Fruit fly (Drosophila melanogaster) whole organism, pupa: Measurements from ENCODE around the gene CG32086.

ENCODE experiments used
- CG10348 ChIP-seq: fragments of 200-800 bp; sonication (Bioruptor generic); IDR thresholded peaks from 2 replicates; pipeline ENCODE4 v1.3.6; 2022; ENCODE audit warnings: missing biosample characterization, missing genetic modification characterization
- CG12605 ChIP-seq: fragments of 200-800 bp; sonication (Bioruptor generic); IDR thresholded peaks from 2 replicates; pipeline ENCODE4 v1.3.6; 2022; ENCODE audit warnings: missing biosample characterization, missing genetic modification characterization
- CG13204 ChIP-seq: fragments of 200-800 bp; sonication (Bioruptor generic); optimal IDR thresholded peaks from 2 replicates; lab custom pipeline; 2018; ENCODE audit warnings: missing biosample characterization, mild to moderate bottlenecking, missing genetic modification characterization, moderate library complexity
- CG14655 ChIP-seq: fragments of 200-800 bp; sonication (Bioruptor generic); optimal IDR thresholded peaks from 3 replicates; lab custom pipeline; 2017; ENCODE audit warnings: mild to moderate bottlenecking, missing biosample characterization, missing genetic modification reagents, missing genetic modification characterization
- CG15710 ChIP-seq: fragments of 200-800 bp; sonication (Bioruptor generic); optimal IDR thresholded peaks from 2 replicates; lab custom pipeline; 2018; ENCODE audit warnings: missing biosample characterization, mild to moderate bottlenecking, missing genetic modification characterization, moderate library complexity
- CG17806 ChIP-seq: fragments of 200-800 bp; sonication (Bioruptor generic); optimal IDR thresholded peaks from 2 replicates; lab custom pipeline; 2018; ENCODE audit warnings: missing biosample characterization, mild to moderate bottlenecking, missing genetic modification characterization, moderate library complexity
- CG32121 ChIP-seq: fragments of 200-800 bp; sonication (Bioruptor generic); IDR thresholded peaks from 2 replicates; pipeline ENCODE4 v1.3.6; 2022; ENCODE audit warnings: missing biosample characterization, missing genetic modification characterization
- CG34367 ChIP-seq: fragments of 200-800 bp; sonication (Bioruptor generic); optimal IDR thresholded peaks from 2 replicates; lab custom pipeline; 2018; ENCODE audit warnings: missing biosample characterization, mild to moderate bottlenecking, missing genetic modification characterization
- CG4496 ChIP-seq: fragments of 200-800 bp; sonication (Bioruptor generic); IDR thresholded peaks from 3 replicates; pipeline ENCODE4 v1.3.6; 2022; ENCODE audit warnings: missing biosample characterization, missing genetic modification characterization
- CG8159 ChIP-seq: fragments of 200-800 bp; sonication (Bioruptor generic); optimal IDR thresholded peaks from 3 replicates; lab custom pipeline; 2018; ENCODE audit warnings: missing biosample characterization, mild to moderate bottlenecking, missing genetic modification characterization, moderate library complexity
- CG8301 ChIP-seq: fragments of 200-800 bp; sonication (Bioruptor generic); optimal IDR thresholded peaks from 2 replicates; lab custom pipeline; 2018; ENCODE audit warnings: missing biosample characterization, mild to moderate bottlenecking, missing genetic modification characterization
- CG9948 ChIP-seq: fragments of 200-800 bp; sonication (Bioruptor generic); optimal IDR thresholded peaks from 2 replicates; lab custom pipeline; 2018; ENCODE audit warnings: missing biosample characterization, mild to moderate bottlenecking, missing genetic modification characterization, moderate library complexity
- D1 ChIP-seq: fragments of 200-800 bp; sonication (Bioruptor generic); optimal IDR thresholded peaks from 2 replicates; lab custom pipeline; 2018; ENCODE audit warnings: missing biosample characterization, mild to moderate bottlenecking, missing genetic modification characterization, moderate library complexity
- EcR ChIP-seq: fragments of 200-800 bp; sonication (Bioruptor generic); optimal IDR thresholded peaks from 3 replicates; lab custom pipeline; 2019; ENCODE audit warnings: missing biosample characterization, missing genetic modification characterization, mild to moderate bottlenecking, moderate library complexity, missing genetic modification reagents
- Ets98B ChIP-seq: fragments of 200-800 bp; sonication (Bioruptor generic); IDR thresholded peaks from 2 replicates; pipeline ENCODE4 v1.3.6; 2022; ENCODE audit warnings: missing biosample characterization, missing genetic modification characterization
- Pif1A ChIP-seq: fragments of 200-800 bp; sonication (Bioruptor generic); optimal IDR thresholded peaks from 3 replicates; lab custom pipeline; 2016; ENCODE audit warnings: missing biosample characterization, missing genetic modification characterization
- Pif1B ChIP-seq: fragments of 200-800 bp; sonication (Bioruptor generic); optimal IDR thresholded peaks from 3 replicates; lab custom pipeline; 2016; ENCODE audit warnings: missing biosample characterization, missing genetic modification characterization
- Snoo ChIP-seq: fragments of 200-800 bp; sonication (Bioruptor generic); optimal IDR thresholded peaks from 3 replicates; lab custom pipeline; 2017; ENCODE audit warnings: missing biosample characterization, mild to moderate bottlenecking, missing genetic modification characterization, inconsistent platforms
- fd96Ca ChIP-seq: fragments of 200-800 bp; sonication (Bioruptor generic); IDR thresholded peaks from 3 replicates; pipeline ENCODE4 v1.3.6; 2022; ENCODE audit warnings: missing biosample characterization, missing genetic modification characterization
- gl ChIP-seq: fragments of 200-800 bp; sonication (Bioruptor generic); optimal IDR thresholded peaks from 2 replicates; lab custom pipeline; 2018; ENCODE audit warnings: missing biosample characterization, mild to moderate bottlenecking, missing genetic modification characterization
- rn ChIP-seq: fragments of 200-800 bp; sonication (Bioruptor generic); IDR thresholded peaks from 2 replicates; pipeline ENCODE4 v1.3.6; 2022; ENCODE audit warnings: missing biosample characterization, missing genetic modification characterization

The CG32086 gene

dm6 chr3L:11609153-11609809 lies 25.4 kb upstream of the CG32086 start, which contains the start of gene Duba:
Gene Duba (minus strand): TSS chr3L:11609465.
- TF ChIP-seq CG15710 (tag; lab: Kevin White, UChicago) (peak; percentile 9), CG34367 (no peak), D1 (peak; percentile 18)

DNA sequence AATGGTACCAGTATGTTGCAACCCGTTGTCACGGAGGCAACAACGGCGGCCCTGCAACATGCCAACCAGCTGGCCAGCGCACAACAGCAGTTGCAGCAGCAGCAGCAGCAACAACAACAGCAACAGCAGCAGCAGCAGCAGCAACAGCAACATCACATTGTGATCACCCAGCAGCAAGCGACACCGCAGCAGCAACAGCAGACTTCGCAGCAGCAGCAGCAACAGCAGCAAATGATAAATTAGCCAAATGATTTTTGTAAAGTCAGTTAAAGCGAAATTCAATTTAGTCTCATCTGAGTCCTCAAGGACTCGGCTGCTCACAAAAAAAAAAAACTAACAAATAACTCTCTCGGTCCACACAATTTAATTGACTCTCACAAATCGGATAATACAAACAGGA lies 20.4 kb upstream of the CG32086 start:
- TF ChIP-seq CG14655 (GFP tag; lab: Kevin White, UChicago) (no peak), EcR (GFP tag; lab: Kevin White, UChicago) (no peak), Ets98B (GFP tag; lab: Robert Waterston, UW) (no peak), CG12605 (GFP tag; lab: Robert Waterston, UW) (no peak), CG17806 (no peak)

dm6 chr3L:11602040-11602439 lies 18.2 kb upstream of the CG32086 start:
- TF ChIP-seq CG12605 (GFP tag; lab: Robert Waterston, UW) (no peak), D1 (no peak), CG15710 (tag; lab: Kevin White, UChicago) (no peak), CG8159 (tag; lab: Kevin White, UChicago) (no peak), CG9948 (tag; lab: Kevin White, UChicago) (no peak), fd96Ca (GFP tag; lab: Robert Waterston, UW) (no peak)

DNA sequence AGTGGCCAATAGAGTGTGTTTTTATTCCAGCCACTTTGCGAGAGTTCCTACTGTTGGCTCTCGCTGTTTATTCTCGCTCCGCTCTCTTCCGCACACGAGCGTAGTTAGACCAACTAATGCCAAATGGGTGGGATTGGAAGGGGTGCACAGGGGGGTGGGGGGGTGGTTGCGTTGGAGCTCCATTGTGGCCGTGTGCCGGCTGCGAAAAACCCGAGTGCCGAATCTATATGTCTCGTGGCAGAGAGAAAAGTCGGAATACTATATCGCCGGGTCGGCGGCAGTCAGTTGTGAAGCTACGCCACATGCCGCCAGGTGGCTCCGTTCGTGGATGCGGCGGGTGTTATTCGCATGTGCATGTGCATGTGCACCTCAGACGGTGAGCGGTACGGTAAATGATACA lies 17.3 kb upstream of the CG32086 start:
- no peak for TF ChIP-seq CG9948 (tag; lab: Kevin White, UChicago)
- 0 out of 3 replicates have a peak, but pooled peaks have one; percentile 16 for TF ChIP-seq fd96Ca (GFP tag; lab: Robert Waterston, UW)
- TF ChIP-seq CG32121 (GFP tag; lab: Robert Waterston, UW): peak; percentile 28; the same call in 1 of the 2 replicates
- peak; percentile 44; the same call in 1 of the 3 replicates for TF ChIP-seq CG4496 (GFP tag; lab: Robert Waterston, UW)
- 0 out of 2 replicates have a peak, but pooled peaks have one; percentile 8 for TF ChIP-seq Ets98B (GFP tag; lab: Robert Waterston, UW)
- TF ChIP-seq, all 21 proteins: peak for 4

DNA sequence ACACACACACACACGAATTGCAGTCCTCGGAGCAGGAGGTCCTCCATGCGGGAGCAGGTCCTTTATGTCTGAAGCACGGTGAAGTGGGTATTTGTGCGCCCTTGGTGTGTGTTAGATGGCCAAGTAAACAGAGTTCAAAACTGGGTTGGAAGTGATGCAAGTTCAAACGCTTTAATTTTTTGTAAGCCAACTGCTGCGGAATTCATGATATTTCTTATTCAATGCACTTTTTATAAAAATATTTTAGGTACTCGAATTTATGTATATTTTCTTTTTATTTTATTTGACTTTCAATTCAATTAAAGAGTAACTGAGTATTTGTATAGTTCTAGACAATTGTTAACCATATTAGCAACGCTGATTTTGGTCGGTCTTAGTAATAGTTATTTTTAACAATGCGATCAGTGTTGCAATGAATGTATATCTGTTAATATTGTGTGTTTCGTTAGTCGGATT lies 16.1 kb upstream of the CG32086 start, which contains the start of the genes CG14137 and CG46394:
TSS of gene CG14137 (minus strand) at position 101 of the 456 bp plus-strand sequence.
TSS of gene CG46394 (plus strand) at position 406 of the 456 bp plus-strand sequence.
- TF ChIP-seq EcR (GFP tag; lab: Kevin White, UChicago) (no peak), CG10348 (GFP tag; lab: Robert Waterston, UW) (no peak), CG9948 (tag; lab: Kevin White, UChicago) (no peak), Ets98B (GFP tag; lab: Robert Waterston, UW) (no peak), CG8301 (tag; lab: Kevin White, UChicago) (no peak), CG14655 (GFP tag; lab: Kevin White, UChicago) (no peak), Pif1A (GFP tag; lab: Kevin White, UChicago) (no peak), CG32121 (GFP tag; lab: Robert Waterston, UW) (no peak), CG15710 (tag; lab: Kevin White, UChicago) (no peak), CG8159 (tag; lab: Kevin White, UChicago) (no peak), CG34367 (no peak), D1 (no peak), Pif1B (GFP tag; lab: Kevin White, UChicago) (no peak), rn (no peak), CG13204 (GFP tag; lab: Kevin White, UChicago) (no peak), Snoo (no peak), CG4496 (GFP tag; lab: Robert Waterston, UW) (no peak)

DNA sequence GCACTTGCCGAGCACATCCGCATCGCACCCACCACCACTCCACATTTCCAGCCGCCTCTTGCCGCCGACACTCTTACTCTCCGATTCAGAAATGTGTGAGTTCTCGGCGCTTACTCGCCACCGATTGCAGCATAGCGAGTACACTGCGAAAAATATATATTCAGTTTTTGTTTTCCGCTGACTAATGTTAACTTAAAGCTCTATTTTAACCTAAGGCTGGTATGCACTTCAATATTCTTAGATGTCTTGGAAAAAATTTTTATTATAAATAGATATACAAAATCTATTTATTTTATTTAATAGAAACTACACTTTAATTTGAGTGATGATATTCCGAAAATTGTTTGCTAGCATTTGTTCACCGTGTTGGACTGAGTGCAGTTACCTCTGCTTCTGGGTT lies 15.4 kb upstream of the CG32086 start:
- TF ChIP-seq CG15710 (tag; lab: Kevin White, UChicago) (peak; percentile 61), rn (no peak), CG13204 (GFP tag; lab: Kevin White, UChicago) (peak; percentile 29), Pif1A (GFP tag; lab: Kevin White, UChicago) (no peak), CG32121 (GFP tag; lab: Robert Waterston, UW) (no peak), CG4496 (GFP tag; lab: Robert Waterston, UW) (0 out of 3 replicates have a peak, but pooled peaks have one; percentile 22), Ets98B (GFP tag; lab: Robert Waterston, UW) (no peak), CG14655 (GFP tag; lab: Kevin White, UChicago) (peak; percentile 18), fd96Ca (GFP tag; lab: Robert Waterston, UW) (no peak), CG17806 (peak; percentile 34), CG9948 (tag; lab: Kevin White, UChicago) (peak; percentile 38), D1 (no peak), Pif1B (GFP tag; lab: Kevin White, UChicago) (peak; percentile 2), CG34367 (peak; percentile 18), gl (tag; lab: Kevin White, UChicago) (no peak), Snoo (peak; percentile 22), CG10348 (GFP tag; lab: Robert Waterston, UW) (no peak), EcR (GFP tag; lab: Kevin White, UChicago) (peak; percentile 52), CG12605 (GFP tag; lab: Robert Waterston, UW) (no peak), CG8301 (tag; lab: Kevin White, UChicago) (no peak), CG8159 (tag; lab: Kevin White, UChicago) (peak; percentile 52)
- TF ChIP-seq, all 21 proteins: peak for 11
